In the genomic region with DNA sequence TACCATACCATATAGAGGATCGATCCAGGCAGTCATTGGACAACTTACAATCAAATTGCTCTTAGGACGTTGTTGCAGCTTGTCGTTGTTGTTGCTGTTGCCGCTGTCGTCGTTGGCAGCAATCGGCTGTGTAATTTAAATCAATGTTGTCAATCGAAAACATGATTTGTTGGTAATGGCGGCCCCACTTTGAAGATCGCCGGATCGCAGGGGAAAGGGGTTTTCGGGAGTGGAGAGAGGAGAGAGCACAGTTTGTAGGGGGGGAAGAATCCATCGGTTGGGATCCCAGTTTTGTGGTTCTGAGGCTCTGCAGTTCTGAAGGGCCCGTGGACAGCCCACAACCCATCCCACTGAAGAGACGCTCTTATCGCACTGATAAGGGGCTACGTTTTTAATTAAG, we compare ENCODE assay signal across 2 fruit fly cellular contexts.
TF ChIP-seq lines count a peak whose summit lies in the region.

No protein-coding gene starts in this region.

- TF ChIP-seq CTCF in whole organism, embryonic (GFP tag; optimal IDR thresholded peaks at IDR 0.05; lab: Kevin White, UChicago) = no peak

TF ChIP-seq in whole organism, embryonic, 481 proteins besides CTCF, POLR2A, EP300 and RAD21:
- TF ChIP-seq GATAe (GFP tag; conservative IDR thresholded peaks at IDR 0.05; lab: Robert Waterston, UW) = 0 out of 2 replicates have a peak, but pooled peaks have one; percentile 21
- TF ChIP-seq trem (tag; optimal IDR thresholded peaks at IDR 0.05; lab: Kevin White, UChicago) = no peak
- no peak for TF ChIP-seq sc (optimal IDR thresholded peaks at IDR 0.05; lab: Kevin White, UChicago)
- TF ChIP-seq sc (GFP tag; optimal IDR thresholded peaks at IDR 0.05; lab: Kevin White, UChicago) = no peak
- peak; percentile 44 for TF ChIP-seq Kr (GFP tag; optimal IDR thresholded peaks at IDR 0.05; lab: Kevin White, UChicago)
- peak; percentile 12 for TF ChIP-seq exex (tag; optimal IDR thresholded peaks at IDR 0.05; lab: Kevin White, UChicago)
- TF ChIP-seq CG7928 (GFP tag; optimal IDR thresholded peaks at IDR 0.05; lab: Kevin White, UChicago) = no peak
- peak; percentile 83 for TF ChIP-seq crol (GFP tag; IDR thresholded peaks at IDR 0.05; lab: Robert Waterston, UW)
- no peak for TF ChIP-seq CG10147 (GFP tag; optimal IDR thresholded peaks at IDR 0.05; lab: Kevin White, UChicago)
- no peak for TF ChIP-seq jigr1 (GFP tag; IDR thresholded peaks at IDR 0.05; lab: Robert Waterston, UW)
- no peak for TF ChIP-seq Lim3 (GFP tag; IDR thresholded peaks at IDR 0.05; lab: Robert Waterston, UW)
- no peak for TF ChIP-seq NC2β (GFP tag; optimal IDR thresholded peaks at IDR 0.05; lab: Kevin White, UChicago)
- no peak for TF ChIP-seq pan (optimal IDR thresholded peaks at IDR 0.05; lab: Kevin White, UChicago)
- TF ChIP-seq pan (GFP tag; optimal IDR thresholded peaks at IDR 0.05 in 1 of 2, IDR thresholded peaks at IDR 0.05 in 1 of 2) = peak in 1 of 2 experiments; percentile 42
- no peak for TF ChIP-seq CG11723 (GFP tag; optimal IDR thresholded peaks at IDR 0.05; lab: Kevin White, UChicago)
- TF ChIP-seq grn (GFP tag; optimal IDR thresholded peaks at IDR 0.05; lab: Kevin White, UChicago) = peak; percentile 52
- TF ChIP-seq sens (GFP tag; lab: Kevin White, UChicago) = peak; percentile 37
- peak; percentile 44 for TF ChIP-seq CG4360 (GFP tag; IDR thresholded peaks at IDR 0.05; lab: Robert Waterston, UW)
- no peak for TF ChIP-seq CG17328 (GFP tag; IDR thresholded peaks at IDR 0.05; lab: Robert Waterston, UW)
- TF ChIP-seq Ets65A (GFP tag; lab: Kevin White, UChicago) = peak; percentile 74
- TF ChIP-seq mirr (GFP tag; optimal IDR thresholded peaks at IDR 0.05; lab: Kevin White, UChicago) = peak; percentile 95
- no peak for TF ChIP-seq Nf-YB (GFP tag; optimal IDR thresholded peaks at IDR 0.05; lab: Kevin White, UChicago)
- TF ChIP-seq CG11085 (GFP tag; IDR thresholded peaks at IDR 0.05; lab: Robert Waterston, UW) = no peak
- no peak for TF ChIP-seq Rx (GFP tag; IDR thresholded peaks at IDR 0.05; lab: Robert Waterston, UW)
- no peak for TF ChIP-seq CG34376 (GFP tag; optimal IDR thresholded peaks at IDR 0.05; lab: Kevin White, UChicago)
- no peak for TF ChIP-seq stwl (tag; optimal IDR thresholded peaks at IDR 0.05; lab: Kevin White, UChicago)
- TF ChIP-seq dpn (GFP tag; optimal IDR thresholded peaks at IDR 0.05; lab: Kevin White, UChicago) = no peak
- TF ChIP-seq CG7556 (GFP tag; optimal IDR thresholded peaks at IDR 0.05; lab: Kevin White, UChicago) = no peak
- TF ChIP-seq ato (GFP tag; IDR thresholded peaks at IDR 0.05; lab: Robert Waterston, UW; ENCODE audit: partially characterized antibody) = no peak
- TF ChIP-seq CG13287 (GFP tag; IDR thresholded peaks at IDR 0.05; lab: Robert Waterston, UW; ENCODE audit: partially characterized antibody) = no peak
- no peak for TF ChIP-seq CG6254 (GFP tag; optimal IDR thresholded peaks at IDR 0.05; lab: Kevin White, UChicago)
- TF ChIP-seq Bgb (GFP tag; IDR thresholded peaks at IDR 0.05; lab: Robert Waterston, UW; ENCODE audit: partially characterized antibody) = no peak
- no peak for TF ChIP-seq danr (GFP tag; IDR thresholded peaks at IDR 0.05; lab: Robert Waterston, UW)
- TF ChIP-seq Med (GFP tag; lab: Kevin White, UChicago) = peak; percentile 46
- TF ChIP-seq HmgZ (tag; optimal IDR thresholded peaks at IDR 0.05; lab: Kevin White, UChicago) = no peak
- no peak for TF ChIP-seq sisA (GFP tag; IDR thresholded peaks at IDR 0.05; lab: Robert Waterston, UW)
- TF ChIP-seq CG3995 (GFP tag; optimal IDR thresholded peaks at IDR 0.05; lab: Kevin White, UChicago) = no peak
- peak; percentile 55 for TF ChIP-seq caup (GFP tag; optimal IDR thresholded peaks at IDR 0.05; lab: Kevin White, UChicago; ENCODE audit: severe bottlenecking)

TF ChIP-seq in whole organism, prepupa, 60 proteins besides CTCF, POLR2A, EP300 and RAD21:
- no peak for TF ChIP-seq Sox14 (GFP tag; optimal IDR thresholded peaks at IDR 0.05; lab: Kevin White, UChicago)
- no peak for TF ChIP-seq CG6792 (GFP tag; optimal IDR thresholded peaks at IDR 0.05; lab: Kevin White, UChicago)
- no peak for TF ChIP-seq dac (GFP tag; optimal IDR thresholded peaks at IDR 0.05; lab: Kevin White, UChicago)
- no peak for TF ChIP-seq CG8632 (GFP tag; optimal IDR thresholded peaks at IDR 0.05; lab: Kevin White, UChicago)
- no peak for TF ChIP-seq CG9139 (GFP tag; optimal IDR thresholded peaks at IDR 0.05; lab: Kevin White, UChicago)
- no peak for TF ChIP-seq CG1621 (tag; optimal IDR thresholded peaks at IDR 0.05; lab: Kevin White, UChicago)
- TF ChIP-seq fkh (GFP tag; optimal IDR thresholded peaks at IDR 0.05; lab: Kevin White, UChicago) = peak; percentile 22
